Fruit fly (Drosophila melanogaster) whole organism, adult: ENCODE results near the gene Tspo.
A peak's percentile ranks its signal among the peaks of the same experiment; 100 is the strongest.

Experiments used
- CG11617 ChIP-seq: fragments of 200-800 bp; sonication (Bioruptor generic); optimal IDR thresholded peaks from 2 replicates; lab custom pipeline; 2017; ENCODE audit warnings: mild to moderate bottlenecking, missing biosample characterization, missing genetic modification reagents, missing genetic modification characterization
- CG12768 ChIP-seq: fragments of 200-800 bp; sonication (Bioruptor generic); optimal IDR thresholded peaks from 2 replicates; lab custom pipeline; 2017; ENCODE audit warnings: missing biosample characterization, missing genetic modification characterization, mild to moderate bottlenecking, moderate library complexity, missing genetic modification reagents
- CG14711 ChIP-seq: fragments of 200-800 bp; sonication (Bioruptor generic); optimal IDR thresholded peaks from 2 replicates; lab custom pipeline; 2018; ENCODE audit warnings: missing biosample characterization, mild to moderate bottlenecking, missing genetic modification characterization, moderate library complexity
- CG1620 ChIP-seq: fragments of 200-800 bp; sonication (Bioruptor generic); optimal IDR thresholded peaks from 2 replicates; lab custom pipeline; 2016; ENCODE audit warnings: missing biosample characterization, missing genetic modification characterization
- CG33017 ChIP-seq: fragments of 200-800 bp; sonication (Bioruptor generic); optimal IDR thresholded peaks from 2 replicates; lab custom pipeline; 2018; ENCODE audit warnings: missing biosample characterization, mild to moderate bottlenecking, missing genetic modification characterization, moderate library complexity
- CG5204 ChIP-seq: fragments of 200-800 bp; sonication (Bioruptor generic); optimal IDR thresholded peaks from 2 replicates; lab custom pipeline; 2016; ENCODE audit warnings: missing biosample characterization, missing genetic modification characterization
- CG7045 ChIP-seq: fragments of 200-800 bp; sonication (Bioruptor generic); optimal IDR thresholded peaks from 2 replicates; lab custom pipeline; 2017; ENCODE audit warnings: missing biosample characterization, mild to moderate bottlenecking, missing genetic modification characterization
- CG7101 ChIP-seq: fragments of 200-800 bp; sonication (Bioruptor generic); optimal IDR thresholded peaks from 2 replicates; lab custom pipeline; 2018; ENCODE audit warnings: missing biosample characterization, mild to moderate bottlenecking, missing genetic modification characterization, moderate library complexity
- Clk ChIP-seq: fragments of 200-800 bp; sonication (Bioruptor generic); optimal IDR thresholded peaks from 2 replicates; lab custom pipeline; 2017; ENCODE audit warnings: missing biosample characterization, missing genetic modification characterization
- Crg-1 ChIP-seq: fragments of 200-800 bp; sonication (Bioruptor generic); optimal IDR thresholded peaks from 2 replicates; lab custom pipeline; 2016; ENCODE audit warnings: missing biosample characterization, missing genetic modification characterization
- Hr96 ChIP-seq: fragments of 200-800 bp; sonication (Bioruptor generic); optimal IDR thresholded peaks from 2 replicates; lab custom pipeline; 2016; ENCODE audit warnings: missing biosample characterization, missing genetic modification characterization
- Mnt ChIP-seq: fragments of 200-800 bp; sonication (Bioruptor generic); optimal IDR thresholded peaks from 2 replicates; lab custom pipeline; 2016; ENCODE audit warnings: missing biosample characterization, mild to moderate bottlenecking, missing genetic modification characterization
- bab1 ChIP-seq: fragments of 200-800 bp; sonication (Bioruptor generic); optimal IDR thresholded peaks from 3 replicates; lab custom pipeline; 2019; ENCODE audit warnings: missing biosample characterization, mild to moderate bottlenecking, missing genetic modification characterization, moderate library complexity
- cic ChIP-seq: fragments of 200-800 bp; sonication (Bioruptor generic); optimal IDR thresholded peaks from 2 replicates; lab custom pipeline; 2017; ENCODE audit warnings: missing biosample characterization, mild to moderate bottlenecking, missing genetic modification characterization, moderate library complexity
- cnc ChIP-seq, 2 experiments: fragments of >200 bp; optimal IDR thresholded peaks; 2 replicates each; lab custom pipeline; 2017
- kay ChIP-seq: fragments of 200-800 bp; sonication (Bioruptor generic); peaks from one replicate; lab custom pipeline; 2016; ENCODE audit warnings: missing biosample characterization, missing genetic modification characterization, borderline replicate concordance
- ovo ChIP-seq: fragments of 200-800 bp; sonication (Bioruptor generic); optimal IDR thresholded peaks from 2 replicates; lab custom pipeline; 2016; ENCODE audit warnings: missing biosample characterization, missing genetic modification characterization
- pad ChIP-seq: fragments of 200-800 bp; sonication (Bioruptor generic); optimal IDR thresholded peaks from 3 replicates; lab custom pipeline; 2017; ENCODE audit warnings: missing biosample characterization, missing genetic modification characterization, mild to moderate bottlenecking, moderate library complexity, missing genetic modification reagents
- tj ChIP-seq: fragments of 200-800 bp; sonication (Bioruptor generic); optimal IDR thresholded peaks from 3 replicates; lab custom pipeline; 2017; ENCODE audit warnings: missing biosample characterization, mild to moderate bottlenecking, missing genetic modification characterization, moderate library complexity
- toe ChIP-seq: fragments of 200-800 bp; sonication (Bioruptor generic); optimal IDR thresholded peaks from 2 replicates; lab custom pipeline; 2016; ENCODE audit warnings: missing biosample characterization, missing genetic modification characterization

The Tspo gene

dm6 chr2L:526924-527307 is 32.5 kb upstream of the Tspo start:
- no peak for TF ChIP-seq CG11617 (GFP tag; lab: Kevin White, UChicago)
- no peak for TF ChIP-seq cic (GFP tag; lab: Kevin White, UChicago)
- no peak for TF ChIP-seq Clk (GFP tag; lab: Kevin White, UChicago)
- no peak for TF ChIP-seq kay (GFP tag; lab: Kevin White, UChicago)
- no peak for TF ChIP-seq toe (GFP tag; lab: Kevin White, UChicago)
- no peak for TF ChIP-seq tj (GFP tag; lab: Kevin White, UChicago)
- no peak for TF ChIP-seq CG7101
- TF ChIP-seq Mnt (GFP tag; lab: Kevin White, UChicago), result no peak

dm6 chr2L:527689-528088 is 31.7 kb upstream of the Tspo start:
- TF ChIP-seq pad (GFP tag; lab: Kevin White, UChicago) (no peak), ovo (GFP tag; lab: Kevin White, UChicago) (no peak), CG11617 (GFP tag; lab: Kevin White, UChicago) (no peak), cnc (optimal IDR thresholded peaks at IDR 0.05; lab: Kevin White, UChicago) (no peak), Crg-1 (no peak), Hr96 (GFP tag; lab: Kevin White, UChicago) (no peak), CG5204 (no peak), cic (GFP tag; lab: Kevin White, UChicago) (no peak), CG7045 (GFP tag; lab: Kevin White, UChicago) (no peak), kay (GFP tag; lab: Kevin White, UChicago) (no peak), CG12768 (GFP tag; lab: Kevin White, UChicago) (no peak), bab1 (GFP tag; lab: Kevin White, UChicago) (no peak), CG14711 (tag; lab: Kevin White, UChicago) (no peak), Mnt (GFP tag; lab: Kevin White, UChicago) (no peak), CG33017 (tag; lab: Kevin White, UChicago) (no peak), CG1620 (GFP tag; lab: Kevin White, UChicago) (no peak)

- TF ChIP-seq CG14711 (tag; lab: Kevin White, UChicago), result no peak
- no peak for TF ChIP-seq pad (GFP tag; lab: Kevin White, UChicago)
- TF ChIP-seq Hr96 (GFP tag; lab: Kevin White, UChicago), result no peak
- TF ChIP-seq CG33017 (tag; lab: Kevin White, UChicago), result no peak
- TF ChIP-seq CG12768 (GFP tag; lab: Kevin White, UChicago), result no peak
- no peak for TF ChIP-seq cnc (optimal IDR thresholded peaks at IDR 0.05; lab: Kevin White, UChicago)
- no peak for TF ChIP-seq CG11617 (GFP tag; lab: Kevin White, UChicago)
- no peak for TF ChIP-seq cic (GFP tag; lab: Kevin White, UChicago)
- TF ChIP-seq Clk (GFP tag; lab: Kevin White, UChicago), result no peak
- no peak for TF ChIP-seq CG7045 (GFP tag; lab: Kevin White, UChicago)
- no peak for TF ChIP-seq ovo (GFP tag; lab: Kevin White, UChicago)
- TF ChIP-seq toe (GFP tag; lab: Kevin White, UChicago), result no peak
- TF ChIP-seq CG5204, result no peak
- no peak for TF ChIP-seq bab1 (GFP tag; lab: Kevin White, UChicago)
- TF ChIP-seq tj (GFP tag; lab: Kevin White, UChicago), result no peak
- no peak for TF ChIP-seq CG7101
- no peak for TF ChIP-seq kay (GFP tag; lab: Kevin White, UChicago)
- no peak for TF ChIP-seq Crg-1
- no peak for TF ChIP-seq CG1620 (GFP tag; lab: Kevin White, UChicago)
- no peak for TF ChIP-seq Mnt (GFP tag; lab: Kevin White, UChicago)
Observed at dm6 chr2L:530245-530644, 29.2 kb upstream of the Tspo start.

- no peak for TF ChIP-seq ovo (GFP tag; lab: Kevin White, UChicago)
- no peak for TF ChIP-seq Hr96 (GFP tag; lab: Kevin White, UChicago)
- no peak for TF ChIP-seq Crg-1
- no peak for TF ChIP-seq cnc (optimal IDR thresholded peaks at IDR 0.05; lab: Kevin White, UChicago)
- TF ChIP-seq CG12768 (GFP tag; lab: Kevin White, UChicago), result no peak
- TF ChIP-seq cic (GFP tag; lab: Kevin White, UChicago), result no peak
- TF ChIP-seq CG1620 (GFP tag; lab: Kevin White, UChicago), result no peak
Observed at dm6 chr2L:533734-534133, 25.7 kb upstream of the Tspo start.

dm6 chr2L:540572-541210 is 18.7 kb upstream of the Tspo start:
- TF ChIP-seq bab1 (GFP tag; lab: Kevin White, UChicago) (peak; percentile 69), pad (GFP tag; lab: Kevin White, UChicago) (no peak), CG7045 (GFP tag; lab: Kevin White, UChicago) (no peak), CG33017 (tag; lab: Kevin White, UChicago) (no peak), Mnt (GFP tag; lab: Kevin White, UChicago) (peak; percentile 27), cnc (optimal IDR thresholded peaks at IDR 0.05; lab: Kevin White, UChicago) (no peak), ovo (GFP tag; lab: Kevin White, UChicago) (peak; percentile 97), tj (GFP tag; lab: Kevin White, UChicago) (peak; percentile 79), kay (GFP tag; lab: Kevin White, UChicago) (no peak), CG12768 (GFP tag; lab: Kevin White, UChicago) (no peak), CG5204 (no peak)

- TF ChIP-seq toe (GFP tag; lab: Kevin White, UChicago) (no peak), pad (GFP tag; lab: Kevin White, UChicago) (peak; percentile 31), CG11617 (GFP tag; lab: Kevin White, UChicago) (no peak), bab1 (GFP tag; lab: Kevin White, UChicago) (peak; percentile 33), CG12768 (GFP tag; lab: Kevin White, UChicago) (no peak), CG33017 (tag; lab: Kevin White, UChicago) (no peak), Hr96 (GFP tag; lab: Kevin White, UChicago) (no peak), tj (GFP tag; lab: Kevin White, UChicago) (no peak), cic (GFP tag; lab: Kevin White, UChicago) (no peak), cnc (optimal IDR thresholded peaks at IDR 0.05; lab: Kevin White, UChicago) (no peak), CG7045 (GFP tag; lab: Kevin White, UChicago) (no peak), ovo (GFP tag; lab: Kevin White, UChicago) (no peak), CG5204 (no peak), kay (GFP tag; lab: Kevin White, UChicago) (no peak), CG1620 (GFP tag; lab: Kevin White, UChicago) (no peak), CG7101 (no peak), CG14711 (tag; lab: Kevin White, UChicago) (no peak), Clk (GFP tag; lab: Kevin White, UChicago) (no peak), Mnt (GFP tag; lab: Kevin White, UChicago) (peak; percentile 34), Crg-1 (peak; percentile 22)
Observed at dm6 chr2L:542338-542967, 17.0 kb upstream of the Tspo start, which contains the start of gene lwr. lwr (minus strand) TSS chr2L:542580.
